Worm (Caenorhabditis elegans) whole organism, L4 larva: ENCODE results near the gene srh-128.
A peak's percentile ranks its signal among the peaks of the same experiment; 100 is the strongest.

ENCODE experiments used
- F26F4.8 ChIP-seq: fragments of 200-800 bp; sonication (Bioruptor generic); conservative IDR thresholded peaks from 2 replicates; pipeline ENCODE4 v1.3.6; 2022; ENCODE audit warnings: missing genetic modification characterization, missing compliant biosample characterization
- F44E2.7 ChIP-seq: fragments of 200-800 bp; sonication (Bioruptor generic); IDR thresholded peaks from 2 replicates; pipeline ENCODE4 v2.1.2; 2022; ENCODE audit warnings: missing genetic modification characterization, missing compliant biosample characterization
- Y105C5A.15 ChIP-seq: fragments of 200-800 bp; sonication (Bioruptor generic); IDR thresholded peaks from 2 replicates; pipeline ENCODE4 v1.3.6; 2022; ENCODE audit warnings: missing genetic modification characterization, missing compliant biosample characterization
- aha-1 ChIP-seq: fragments of 150-350 bp; peaks from one replicate; lab custom pipeline; 2014; ENCODE audit warnings: missing biosample characterization, missing genetic modification characterization
- ceh-82 ChIP-seq: sonication (generic microtip); optimal IDR thresholded peaks from 2 replicates; lab custom pipeline; 2017; ENCODE audit warnings: missing biosample characterization, missing genetic modification characterization
- ces-1 ChIP-seq: fragments of 150-350 bp; sonication (generic microtip); optimal IDR thresholded peaks from 4 replicates; lab custom pipeline; 2014; ENCODE audit warnings: missing biosample characterization, missing genetic modification reagents, missing genetic modification characterization
- daf-16 ChIP-seq, 3 experiments: sonication (generic microtip); optimal IDR thresholded peaks; 2 replicates each; lab custom pipeline; 2016 to 2017; ENCODE audit warnings: missing genetic modification characterization in 3 of 3, missing genetic modification reagents in 3 of 3, mild to moderate bottlenecking in 2 of 3, missing compliant biosample characterization in 2 of 3, missing biosample characterization in 1 of 3, moderate library complexity in 1 of 3
- egl-43 ChIP-seq: fragments of 200-800 bp; sonication (Bioruptor generic); IDR thresholded peaks from 2 replicates; pipeline ENCODE4 v1.3.6; 2022; ENCODE audit warnings: missing genetic modification reagents, missing genetic modification characterization, missing compliant biosample characterization
- fkh-10 ChIP-seq: fragments of 150-350 bp; optimal IDR thresholded peaks from 2 replicates; lab custom pipeline; 2014; ENCODE audit warnings: missing biosample characterization, missing genetic modification reagents, missing genetic modification characterization
- hif-1 ChIP-seq, 2 experiments: sonication (generic microtip); optimal IDR thresholded peaks; 2 replicates each; lab custom pipeline; 2016 to 2017; ENCODE audit warnings: missing compliant biosample characterization in 2 of 2, missing genetic modification characterization in 2 of 2, missing genetic modification reagents in 2 of 2, missing genotype in 2 of 2, mild to moderate bottlenecking in 1 of 2
- hmg-1.1 ChIP-seq: fragments of 200-800 bp; sonication (Bioruptor generic); IDR thresholded peaks from 2 replicates; pipeline ENCODE4 v1.3.6; 2022; ENCODE audit warnings: missing genetic modification reagents, missing genetic modification characterization, missing compliant biosample characterization
- lim-7 ChIP-seq: fragments of 200-800 bp; sonication (Bioruptor generic); IDR thresholded peaks from 2 replicates; pipeline ENCODE4 v1.3.6; 2022; ENCODE audit warnings: missing genetic modification characterization, missing compliant biosample characterization
- lin-1 ChIP-seq: fragments of 200-800 bp; sonication (Bioruptor generic); IDR thresholded peaks from 2 replicates; pipeline ENCODE4 v1.3.6; 2022; ENCODE audit warnings: missing genetic modification reagents, missing genetic modification characterization, missing compliant biosample characterization
- lir-3 ChIP-seq: sonication (generic microtip); optimal IDR thresholded peaks from 2 replicates; lab custom pipeline; 2016; ENCODE audit warnings: mild to moderate bottlenecking, missing genetic modification characterization, missing compliant biosample characterization
- lsy-2 ChIP-seq, 2 experiments: fragments of 150-350 bp in 1 of 2; sonication (generic microtip) in 1 of 2; optimal IDR thresholded peaks; 2 replicates each; lab custom pipeline; 2014 to 2017; ENCODE audit warnings: missing biosample characterization in 2 of 2, missing genetic modification characterization in 2 of 2
- mdt-29 ChIP-seq: fragments of 200-800 bp; sonication (Bioruptor generic); IDR thresholded peaks from 2 replicates; pipeline ENCODE4 v1.3.6; 2022; ENCODE audit warnings: missing genetic modification reagents, missing genetic modification characterization, missing compliant biosample characterization
- mep-1 ChIP-seq: fragments of 150-350 bp; sonication (generic microtip); optimal IDR thresholded peaks from 3 replicates; lab custom pipeline; 2014; ENCODE audit warnings: missing biosample characterization, missing genetic modification characterization
- mxl-2 ChIP-seq: fragments of 200-800 bp; sonication (Bioruptor generic); conservative IDR thresholded peaks from 2 replicates; pipeline ENCODE4 v1.3.6; 2022; ENCODE audit warnings: missing genetic modification reagents, missing genetic modification characterization, missing compliant biosample characterization
- nhr-48 ChIP-seq: sonication (generic microtip); optimal IDR thresholded peaks from 2 replicates; lab custom pipeline; 2016; ENCODE audit warnings: mild to moderate bottlenecking, missing genetic modification characterization, missing compliant biosample characterization
- rbr-2 ChIP-seq: sonication (generic microtip); optimal IDR thresholded peaks from 2 replicates; lab custom pipeline; 2016; ENCODE audit warnings: missing genotype, missing genetic modification characterization, missing compliant biosample characterization
- sdz-12 ChIP-seq: fragments of 200-800 bp; sonication (Bioruptor generic); optimal IDR thresholded peaks from 2 replicates; lab custom pipeline; 2018; ENCODE audit warnings: mild to moderate bottlenecking, missing genetic modification characterization, missing compliant biosample characterization
- set-16 ChIP-seq: fragments of 200-800 bp; sonication (Bioruptor generic); IDR thresholded peaks from 2 replicates; pipeline ENCODE4 v1.3.6; 2022; ENCODE audit warnings: missing genetic modification reagents, missing genetic modification characterization, missing compliant biosample characterization
- snpc-1.2 ChIP-seq: fragments of 200-800 bp; sonication (Bioruptor generic); IDR thresholded peaks from 2 replicates; pipeline ENCODE4 v1.3.6; 2022; ENCODE audit warnings: missing genetic modification reagents, missing genetic modification characterization, missing compliant biosample characterization
- tag-97 ChIP-seq: fragments of 200-800 bp; sonication (Bioruptor generic); IDR thresholded peaks from 2 replicates; pipeline ENCODE4 v1.3.6; 2022; ENCODE audit warnings: missing genetic modification characterization, missing compliant biosample characterization
- tra-1 ChIP-seq: fragments of 200-800 bp; sonication (Bioruptor generic); IDR thresholded peaks from 2 replicates; pipeline ENCODE4 v1.3.6; 2022; ENCODE audit warnings: missing genetic modification reagents, missing genetic modification characterization, missing compliant biosample characterization
- unc-62 ChIP-seq, 3 experiments: fragments of 150-350 bp in 1 of 3; sonication (generic microtip); optimal IDR thresholded peaks in 2 of 3; peaks in 1 of 3; 1 replicate in 1 of 3; 2 replicates in 2 of 3; lab custom pipeline; 2014 to 2017; ENCODE audit warnings: missing biosample characterization in 3 of 3, missing genetic modification characterization in 3 of 3, missing genetic modification reagents in 3 of 3, missing genotype in 1 of 3
- vab-7 ChIP-seq: fragments of 200-800 bp; sonication (Bioruptor generic); IDR thresholded peaks from 2 replicates; pipeline ENCODE4 v1.3.6; 2022; ENCODE audit warnings: missing genetic modification reagents, missing genetic modification characterization, missing compliant biosample characterization

srh-128 gene

DNA sequence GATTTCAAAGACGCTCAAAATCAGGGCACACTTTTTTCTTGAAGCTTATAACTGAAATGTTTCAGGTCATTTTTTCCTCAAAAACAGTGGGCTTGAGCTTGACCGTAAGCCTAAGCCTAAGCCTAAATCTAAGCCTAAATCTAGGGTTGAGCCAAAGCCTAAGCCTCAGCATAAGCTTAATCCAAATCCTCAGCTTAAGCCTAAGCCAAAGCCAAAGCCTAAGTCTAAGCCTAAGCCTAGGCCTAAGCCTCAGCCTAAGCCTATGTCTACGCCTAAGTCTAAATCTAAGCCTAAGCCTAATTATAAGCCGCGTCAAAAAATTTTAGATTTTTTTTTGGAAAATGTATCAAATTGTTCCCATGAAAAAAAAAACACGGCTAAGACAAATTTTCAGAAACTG is 29.2 kb upstream of the srh-128 start (continued):
- TF ChIP-seq F44E2.7 (GFP tag; lab: Robert Waterston, UW) (no peak), lim-7 (GFP tag; lab: Robert Waterston, UW) (no peak), egl-43 (GFP tag; lab: Robert Waterston, UW) (no peak), daf-16 (GFP tag; optimal IDR thresholded peaks at IDR 0.05; lab: Kevin White, UChicago) (no peak), daf-16 (tag; optimal IDR thresholded peaks at IDR 0.05; lab: Kevin White, UChicago) (no peak)

DNA sequence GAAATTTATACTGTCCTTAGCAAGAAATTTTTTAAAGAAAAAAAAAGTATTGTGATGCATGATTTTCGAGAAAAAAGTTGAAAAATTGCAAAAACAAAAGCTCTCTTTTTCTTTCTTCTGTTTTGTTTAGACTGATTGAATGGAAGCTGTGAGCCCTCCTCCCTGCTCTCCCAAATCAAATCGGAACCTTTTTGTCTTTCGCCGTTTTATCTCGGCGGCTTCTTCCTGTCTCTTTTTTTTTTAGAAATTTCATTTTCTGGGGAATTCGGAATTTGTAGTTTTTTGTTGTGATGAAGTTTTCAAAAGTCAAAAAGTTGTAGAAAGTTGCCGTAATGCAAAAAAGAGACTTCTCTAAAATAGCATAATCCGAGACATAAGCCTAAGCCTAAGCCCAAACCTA is 25.5 kb upstream of the srh-128 start:
- TF ChIP-seq mxl-2 (GFP tag; lab: Robert Waterston, UW) (no peak), fkh-10 (GFP tag; lab: Kevin White, UChicago) (peak; percentile 6), ces-1 (GFP tag; lab: Kevin White, UChicago) (peak; percentile 8), unc-62 (GFP tag; optimal IDR thresholded peaks at IDR 0.05 in 1 of 2; lab: Kevin White, UChicago) (peak in 1 of 2 experiments; percentile 56), unc-62 (tag; optimal IDR thresholded peaks at IDR 0.05; lab: Kevin White, UChicago) (no peak), mep-1 (tag; lab: Kevin White, UChicago) (no peak)

DNA sequence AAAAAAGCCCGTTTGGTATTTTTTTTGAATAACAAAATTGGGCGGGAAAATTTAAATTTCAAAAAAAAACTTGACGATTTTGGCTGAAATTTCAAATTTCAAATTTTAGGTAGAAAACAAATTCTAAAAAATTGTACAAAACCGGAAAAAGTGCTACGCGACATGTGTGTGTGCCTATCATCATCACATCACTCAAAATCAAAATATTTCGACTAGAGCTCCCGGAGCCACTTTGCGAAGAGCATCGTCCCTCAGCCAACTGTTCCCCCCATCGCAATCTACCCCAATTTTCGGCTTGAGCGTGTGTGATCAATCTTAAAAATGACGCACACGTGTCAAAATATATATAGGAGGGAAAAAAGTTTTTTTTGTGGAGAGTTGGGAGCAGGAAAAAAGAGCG is 21.7 kb upstream of the srh-128 start:
- TF ChIP-seq tra-1 (GFP tag; lab: Robert Waterston, UW): 0 out of 2 replicates have a peak, but pooled peaks have one; percentile 37
- no peak for TF ChIP-seq rbr-2 (tag; lab: Kevin White, UChicago)

DNA sequence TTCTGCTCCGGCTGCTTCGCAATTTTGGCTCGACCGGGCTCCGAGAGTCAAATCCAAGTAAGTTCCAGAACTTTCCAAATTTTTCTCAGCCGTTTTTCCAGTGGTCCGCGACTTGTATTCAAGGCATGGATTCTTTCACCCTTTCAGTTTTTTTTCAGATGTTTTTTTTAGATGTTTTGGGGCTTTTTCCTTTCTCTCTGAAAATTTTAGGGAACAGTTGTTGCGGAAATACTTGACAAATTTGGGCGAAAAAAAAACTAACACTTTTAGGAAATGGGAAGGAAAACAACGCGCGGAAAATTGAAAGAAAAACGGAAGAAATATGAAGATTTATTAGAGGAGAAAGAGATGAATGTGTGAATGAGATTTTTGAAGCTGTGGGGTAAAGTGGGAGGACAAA is 20.5 kb upstream of the srh-128 start, which contains the start of the genes T05A8.11 and nep-2:
T05A8.11 (minus strand) TSS at position 101 of the 400 bp plus-strand sequence.
nep-2 (minus strand) TSS at position 192 of the 400 bp plus-strand sequence.
- no peak for TF ChIP-seq lin-1
- 0 out of 2 replicates have a peak, but pooled peaks have one; percentile 2 for TF ChIP-seq set-16 (GFP tag; lab: Robert Waterston, UW)

DNA sequence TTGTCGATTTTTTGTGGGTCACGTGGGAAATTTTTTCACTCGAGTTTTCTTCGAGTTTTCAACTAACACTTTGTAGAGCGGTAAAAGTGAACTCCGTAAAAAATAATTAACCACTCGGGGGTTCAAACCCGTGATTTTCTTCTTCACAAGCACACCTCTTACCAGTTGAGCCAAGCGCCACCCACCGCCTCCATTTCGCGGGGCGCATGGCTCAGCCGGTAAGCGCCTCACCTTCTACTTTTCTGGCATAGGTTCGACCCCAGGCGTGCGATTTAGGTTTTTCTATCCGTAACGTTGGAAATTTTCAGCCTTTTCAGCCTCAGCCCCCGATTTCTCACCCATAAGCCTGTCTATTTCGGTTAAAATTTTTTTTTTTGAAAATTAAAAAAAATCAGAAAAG is 16.9 kb upstream of the srh-128 start:
- TF ChIP-seq F26F4.8 (GFP tag; lab: Robert Waterston, UW) (no peak), tag-97 (GFP tag; lab: Robert Waterston, UW) (no peak), sdz-12 (no peak), Y105C5A.15 (no peak), fkh-10 (GFP tag; lab: Kevin White, UChicago) (no peak), lir-3 (tag; lab: Kevin White, UChicago) (no peak), lsy-2 (tag; optimal IDR thresholded peaks at IDR 0.05; lab: Kevin White, UChicago) (no peak), mdt-29 (no peak), vab-7 (GFP tag; lab: Robert Waterston, UW) (no peak)
- TF ChIP-seq, all 104 proteins: peak for 0

DNA sequence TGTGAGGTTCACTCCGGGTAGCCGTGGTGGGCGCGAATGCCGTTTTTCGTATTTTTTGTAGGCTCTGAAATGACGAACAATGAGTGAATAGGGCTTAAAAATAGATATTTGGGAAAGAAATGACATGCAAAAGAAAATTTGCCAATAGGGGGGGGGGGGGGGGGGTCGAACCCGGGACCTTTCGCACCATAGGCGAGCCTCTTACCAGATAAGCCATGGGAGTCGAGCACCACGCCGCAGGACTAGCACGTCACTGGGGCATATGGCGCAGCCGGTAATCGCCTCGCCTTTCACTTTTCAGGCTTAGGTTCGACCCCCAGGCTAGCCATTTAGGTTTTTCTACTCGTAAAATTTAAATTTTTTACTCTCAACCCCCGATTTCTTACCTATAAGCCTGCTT is 14.1 kb upstream of the srh-128 start:
- TF ChIP-seq hmg-1.1 (GFP tag; lab: Robert Waterston, UW) (no peak), nhr-48 (tag; lab: Kevin White, UChicago) (no peak), set-16 (GFP tag; lab: Robert Waterston, UW) (peak; percentile 87), unc-62 (GFP tag; optimal IDR thresholded peaks at IDR 0.05 in 1 of 2; lab: Kevin White, UChicago) (peak in 1 of 2 experiments; percentile 28), unc-62 (tag; optimal IDR thresholded peaks at IDR 0.05; lab: Kevin White, UChicago) (no peak), snpc-1.2 (GFP tag; lab: Robert Waterston, UW) (0 out of 2 replicates have a peak, but pooled peaks have one; percentile 22)

DNA sequence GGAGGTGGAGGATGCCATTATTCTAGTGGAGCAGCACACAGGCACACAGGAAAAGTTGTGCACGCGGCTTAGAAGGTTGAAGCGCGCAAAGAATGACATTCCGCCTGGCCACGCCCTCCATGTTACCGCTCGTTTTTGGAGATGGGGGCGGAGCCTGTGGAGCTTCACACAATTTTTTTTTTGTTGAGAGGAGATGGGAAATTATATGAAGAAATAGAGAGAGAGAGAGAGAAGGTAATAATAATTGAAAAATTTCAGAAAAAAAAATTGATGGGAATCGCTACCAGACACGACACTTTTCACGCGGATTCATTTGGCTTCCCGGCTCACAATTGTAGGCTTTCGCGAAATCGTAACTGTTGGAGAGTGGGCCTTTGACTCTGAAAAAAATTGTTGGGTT is 12.2 kb upstream of the srh-128 start, which contains the start of gene T05A8.3:
T05A8.3 (minus strand) TSS at position 101 of the 400 bp plus-strand sequence.
- TF ChIP-seq aha-1 (tag; lab: Kevin White, UChicago) (peak; percentile 12), ceh-82 (no peak), set-16 (GFP tag; lab: Robert Waterston, UW) (0 out of 2 replicates have a peak, but pooled peaks have one; percentile 1), hif-1 (tag; optimal IDR thresholded peaks at IDR 0.05; lab: Kevin White, UChicago) (no peak)
